Worm (Caenorhabditis elegans): ENCODE results near the gene srh-78.

DNA sequence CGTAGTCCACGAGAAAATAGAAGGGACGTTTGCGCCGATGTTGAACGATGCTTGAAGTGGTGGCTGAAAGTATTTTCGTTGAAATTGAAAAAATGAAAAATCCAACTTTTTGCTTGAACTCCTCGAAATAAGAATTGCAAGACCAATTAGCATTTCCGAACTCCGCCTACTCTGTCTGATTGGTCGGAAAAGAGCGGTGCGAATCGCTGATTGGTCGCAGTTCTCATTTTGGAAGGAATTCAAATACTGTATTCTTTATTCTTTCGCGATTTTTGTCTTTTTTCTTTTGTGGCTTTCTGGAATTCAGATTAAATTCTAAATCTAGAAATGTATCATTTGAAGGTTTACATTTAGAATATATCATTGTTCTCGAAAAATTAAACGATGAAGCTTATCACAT is 42.4 kb upstream of the srh-78 start:
- TF ChIP-seq ceh-48 (tag; optimal IDR thresholded peaks at IDR 0.05) (no peak), ceh-22 (tag; optimal IDR thresholded peaks at IDR 0.05) (no peak), ceh-14 (tag; optimal IDR thresholded peaks at IDR 0.05) (no peak), fkh-10 (GFP tag; optimal IDR thresholded peaks at IDR 0.05) (no peak), C08G9.2 (tag; optimal IDR thresholded peaks at IDR 0.05) (no peak), nhr-11 (tag; optimal IDR thresholded peaks at IDR 0.05) (no peak), lim-6 (tag; optimal IDR thresholded peaks at IDR 0.05) (no peak)
